Worm (Caenorhabditis elegans) whole organism, L1 larva: ENCODE results near the gene nspb-11.

ENCODE experiments used
- aha-1 ChIP-seq: fragments of 150-350 bp; optimal IDR thresholded peaks from 2 replicates; lab custom pipeline; 2014; ENCODE audit warnings: missing biosample characterization, missing genetic modification characterization
- aly-2 ChIP-seq: fragments of 150-350 bp; optimal IDR thresholded peaks from 2 replicates; lab custom pipeline; 2014; ENCODE audit warnings: missing biosample characterization, missing genetic modification characterization
- dpl-1 ChIP-seq, 3 experiments: fragments of 150-350 bp in 2 of 3; sonication (generic microtip) in 1 of 3; optimal IDR thresholded peaks; 2 replicates each; lab custom pipeline; 2014 to 2017; ENCODE audit warnings: missing biosample characterization in 3 of 3, missing genetic modification characterization in 3 of 3, missing genetic modification reagents in 3 of 3
- efl-1 ChIP-seq, 4 experiments: fragments of 150-350 bp; optimal IDR thresholded peaks in 3 of 4; peaks in 1 of 4; 1 replicate in 1 of 4; 2 replicates in 3 of 4; lab custom pipeline; 2014; ENCODE audit warnings: missing biosample characterization in 2 of 4, missing genetic modification characterization in 2 of 4, missing genetic modification reagents in 2 of 4
- fkh-8 ChIP-seq: sonication (generic microtip); optimal IDR thresholded peaks from 2 replicates; lab custom pipeline; 2016; ENCODE audit warnings: mild to moderate bottlenecking, missing genetic modification characterization, missing compliant biosample characterization
- hpl-2 ChIP-seq: fragments of 150-350 bp; optimal IDR thresholded peaks from 2 replicates; lab custom pipeline; 2014; ENCODE audit warnings: missing biosample characterization, missing genetic modification reagents, missing genetic modification characterization
- lin-14 ChIP-seq: fragments of 200-800 bp; sonication (Bioruptor generic); optimal IDR thresholded peaks from 2 replicates; lab custom pipeline; 2018; ENCODE audit warnings: mild to moderate bottlenecking, missing genetic modification characterization, moderate library complexity, missing compliant biosample characterization
- mdl-1 ChIP-seq, 2 experiments: fragments of 150-350 bp; optimal IDR thresholded peaks; 2 replicates each; lab custom pipeline; 2014 to 2017; ENCODE audit warnings: missing biosample characterization in 2 of 2, missing genetic modification characterization in 2 of 2, inconsistent platforms in 1 of 2
- nhr-77 ChIP-seq: fragments of 150-350 bp; optimal IDR thresholded peaks from 2 replicates; lab custom pipeline; 2014; ENCODE audit warnings: missing biosample characterization, missing genetic modification characterization
- nhr-84 ChIP-seq: sonication (generic microtip); optimal IDR thresholded peaks from 2 replicates; lab custom pipeline; 2017; ENCODE audit warnings: missing biosample characterization, missing genetic modification characterization
- pqm-1 ChIP-seq: sonication (generic microtip); optimal IDR thresholded peaks from 3 replicates; lab custom pipeline; 2017; ENCODE audit warnings: missing biosample characterization, missing genetic modification characterization
- sox-4 ChIP-seq: sonication (generic microtip); optimal IDR thresholded peaks from 2 replicates; lab custom pipeline; 2016; ENCODE audit warnings: missing genetic modification characterization, missing compliant biosample characterization
- unc-62 ChIP-seq: fragments of 150-350 bp; optimal IDR thresholded peaks from 2 replicates; lab custom pipeline; 2014; ENCODE audit warnings: missing biosample characterization, missing genetic modification reagents, missing genetic modification characterization
- xbp-1 ChIP-seq: sonication (generic microtip); optimal IDR thresholded peaks from 2 replicates; lab custom pipeline; 2016; ENCODE audit warnings: missing genetic modification characterization, missing compliant biosample characterization

DNA sequence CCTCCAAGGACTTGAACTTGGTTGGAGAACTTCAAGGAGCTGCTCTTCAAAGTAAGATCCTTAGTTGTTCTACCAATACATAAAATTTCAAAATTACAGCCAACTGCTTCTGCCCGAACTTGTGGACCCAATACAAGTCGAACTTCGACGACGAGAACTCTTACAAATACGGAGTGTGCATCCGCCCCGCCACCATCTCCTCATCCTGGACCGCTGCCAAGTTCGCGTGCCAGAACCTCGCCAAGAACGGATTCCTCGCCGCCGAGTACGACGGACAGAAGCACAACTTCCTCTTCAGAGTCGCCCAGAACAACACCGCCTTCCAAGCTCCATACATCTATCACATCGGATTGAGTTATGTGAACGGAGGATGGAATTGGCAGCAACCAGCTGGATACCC lies 10.5 kb upstream of the nspb-11 start:
- no peak for TF ChIP-seq dpl-1 (GFP tag; optimal IDR thresholded peaks at IDR 0.05; lab: Kevin White, UChicago)
- no peak for TF ChIP-seq aly-2 (tag; lab: Kevin White, UChicago)
- no peak for TF ChIP-seq lin-14
- no peak for TF ChIP-seq hpl-2
- TF ChIP-seq sox-4 (tag; lab: Kevin White, UChicago), result no peak
- no peak for TF ChIP-seq aha-1
- no peak for TF ChIP-seq mdl-1 (tag; optimal IDR thresholded peaks at IDR 0.05; lab: Kevin White, UChicago)
- no peak for TF ChIP-seq nhr-84 (tag; lab: Kevin White, UChicago)
- no peak for TF ChIP-seq efl-1 (optimal IDR thresholded peaks at IDR 0.05; lab: Kevin White, UChicago)
- TF ChIP-seq efl-1 (GFP tag; optimal IDR thresholded peaks at IDR 0.05 in 1 of 2; lab: Kevin White, UChicago), result no peak
- no peak for TF ChIP-seq pqm-1 (tag; lab: Kevin White, UChicago)
- no peak for TF ChIP-seq unc-62 (GFP tag; lab: Kevin White, UChicago)
- TF ChIP-seq xbp-1, result no peak
- TF ChIP-seq fkh-8 (tag; lab: Kevin White, UChicago), result no peak
- no peak for TF ChIP-seq nhr-77 (tag; lab: Kevin White, UChicago)
